Worm (Caenorhabditis elegans) whole organism, L4 larva: ENCODE data around the gene F56A11.5.

Experiments
- Y5F2A.4 ChIP-seq: fragments of 200-800 bp; sonication (Bioruptor generic); optimal IDR thresholded peaks from 2 replicates; lab custom pipeline; 2018; ENCODE audit warnings: mild to moderate bottlenecking, missing genetic modification characterization, missing compliant biosample characterization
- ama-1 ChIP-seq: fragments of 150-350 bp; optimal IDR thresholded peaks from 2 replicates; lab custom pipeline; 2014; ENCODE audit warnings: inconsistent platforms, mixed read lengths
- ceh-20 ChIP-seq: fragments of 200-800 bp; sonication (Bioruptor generic); IDR thresholded peaks from 2 replicates; pipeline ENCODE4 v1.3.6; 2022; ENCODE audit warnings: missing genetic modification reagents, missing genetic modification characterization, missing compliant biosample characterization
- egl-27 ChIP-seq: sonication (generic microtip); optimal IDR thresholded peaks from 3 replicates; lab custom pipeline; 2017; ENCODE audit warnings: missing biosample characterization, missing genetic modification reagents, missing genetic modification characterization
- fkh-10 ChIP-seq: fragments of 150-350 bp; optimal IDR thresholded peaks from 2 replicates; lab custom pipeline; 2014; ENCODE audit warnings: missing biosample characterization, missing genetic modification reagents, missing genetic modification characterization
- mdl-1 ChIP-seq, 2 experiments: fragments of 150-350 bp in 1 of 2; sonication (generic microtip) in 1 of 2; optimal IDR thresholded peaks; 2 replicates each; lab custom pipeline; 2014 to 2017; ENCODE audit warnings: missing biosample characterization in 2 of 2, missing genetic modification characterization in 2 of 2
- mep-1 ChIP-seq: fragments of 150-350 bp; sonication (generic microtip); optimal IDR thresholded peaks from 3 replicates; lab custom pipeline; 2014; ENCODE audit warnings: missing biosample characterization, missing genetic modification characterization
- mxl-3 ChIP-seq: fragments of 200-800 bp; sonication (Bioruptor generic); optimal IDR thresholded peaks from 2 replicates; lab custom pipeline; 2018; ENCODE audit warnings: mild to moderate bottlenecking, missing genetic modification characterization, missing compliant biosample characterization
- pha-4 ChIP-seq, 2 experiments: fragments of 150-350 bp in 1 of 2; fragments of 200-800 bp in 1 of 2; sonication (Bioruptor generic) in 1 of 2; IDR thresholded peaks in 1 of 2; optimal IDR thresholded peaks in 1 of 2; 2 replicates each; pipeline versions ENCODE4 v1.3.6 to Lab custom; 2014 to 2022; ENCODE audit warnings: missing genetic modification characterization in 2 of 2, missing genetic modification reagents in 2 of 2, missing biosample characterization in 1 of 2, missing compliant biosample characterization in 1 of 2
- zag-1 ChIP-seq: fragments of 150-350 bp; optimal IDR thresholded peaks from 2 replicates; lab custom pipeline; 2014; ENCODE audit warnings: missing biosample characterization, missing genetic modification characterization

- TF ChIP-seq egl-27 (tag; lab: Kevin White, UChicago) (no peak), fkh-10 (GFP tag; lab: Kevin White, UChicago) (no peak), ama-1 (no peak), mxl-3 (GFP tag; lab: Kevin White, UChicago) (no peak), mep-1 (tag; lab: Kevin White, UChicago) (no peak), mdl-1 (tag; optimal IDR thresholded peaks at IDR 0.05; lab: Kevin White, UChicago) (no peak), zag-1 (tag; lab: Kevin White, UChicago) (no peak), ceh-20 (GFP tag; lab: Robert Waterston, UW) (no peak), Y5F2A.4 (GFP tag; lab: Kevin White, UChicago) (no peak), pha-4 (GFP tag; IDR thresholded peaks at IDR 0.05; lab: Robert Waterston, UW) (no peak), pha-4 (tag; optimal IDR thresholded peaks at IDR 0.05; lab: Kevin White, UChicago) (no peak)
Measured at ce11 chrIV:615244-615643, 44.6 kb upstream of the F56A11.5 start, which contains the start of gene C18H7.1.
